Worm (Caenorhabditis elegans): ENCODE data around the gene F43H9.3.

ce11 chrV:8025259-8025658 is 519 bp upstream of the F43H9.3 start:
- TF ChIP-seq hpl-2 (GFP tag; optimal IDR thresholded peaks at IDR 0.05), result no peak
- TF ChIP-seq snpc-4 (tag; optimal IDR thresholded peaks at IDR 0.05), result no peak
- no peak for TF ChIP-seq ceh-82 (tag; optimal IDR thresholded peaks at IDR 0.05)
- no peak for TF ChIP-seq egl-27 (tag; optimal IDR thresholded peaks at IDR 0.05)

Measured in whole organism, L1 larva.